Worm (Caenorhabditis elegans): ENCODE measurements around the gene srg-55.

- TF ChIP-seq ztf-29 (GFP tag; IDR thresholded peaks at IDR 0.05) (no peak), T22C8.4 (GFP tag; IDR thresholded peaks at IDR 0.05) (no peak), flt-1 (GFP tag; IDR thresholded peaks at IDR 0.05) (no peak), ref-1 (GFP tag; conservative IDR thresholded peaks at IDR 0.05) (no peak), tab-1 (GFP tag; IDR thresholded peaks at IDR 0.05) (no peak)
Observed at ce11 chrV:14947022-14947421, 18.9 kb upstream of the srg-55 start, which contains the start of gene C30G7.4.

All from whole organism, midembryonic.